Fruit fly (Drosophila melanogaster) whole organism, prepupa: ENCODE data around the gene CG4456.

Experiments used
- Blimp-1 ChIP-seq: fragments of 200-800 bp; sonication (Bioruptor generic); optimal IDR thresholded peaks from 3 replicates; lab custom pipeline; 2017; ENCODE audit warnings: missing biosample characterization, missing genetic modification characterization, mild to moderate bottlenecking, moderate library complexity, missing genetic modification reagents
- CG10631 ChIP-seq: fragments of 200-800 bp; sonication (Bioruptor generic); optimal IDR thresholded peaks from 2 replicates; lab custom pipeline; 2016; ENCODE audit warnings: missing biosample characterization, missing genetic modification characterization
- CG10669 ChIP-seq: fragments of 200-800 bp; sonication (Bioruptor generic); optimal IDR thresholded peaks from 3 replicates; lab custom pipeline; 2018; ENCODE audit warnings: missing biosample characterization, mild to moderate bottlenecking, missing genetic modification characterization, moderate library complexity
- CG11294 ChIP-seq: fragments of 200-800 bp; sonication (Bioruptor generic); IDR thresholded peaks from 2 replicates; pipeline ENCODE4 v1.3.6; 2022; ENCODE audit warnings: missing biosample characterization, missing genetic modification characterization
- CG11762 ChIP-seq: fragments of 200-800 bp; sonication (Bioruptor generic); optimal IDR thresholded peaks from 3 replicates; lab custom pipeline; 2016; ENCODE audit warnings: missing biosample characterization, missing genetic modification characterization; ENCODE audit not compliant: insufficient read depth
- CG11902 ChIP-seq: fragments of 200-800 bp; sonication (Bioruptor generic); optimal IDR thresholded peaks from 3 replicates; lab custom pipeline; 2016; ENCODE audit warnings: missing biosample characterization, missing genetic modification characterization
- CG1621 ChIP-seq: fragments of 200-800 bp; sonication (Bioruptor generic); optimal IDR thresholded peaks from 3 replicates; lab custom pipeline; 2018; ENCODE audit warnings: missing biosample characterization, mild to moderate bottlenecking, missing genetic modification characterization
- CG16779 ChIP-seq: fragments of 200-800 bp; sonication (Bioruptor generic); optimal IDR thresholded peaks from 3 replicates; lab custom pipeline; 2017; ENCODE audit warnings: missing biosample characterization, mild to moderate bottlenecking, missing genetic modification characterization
- CG3032 ChIP-seq: fragments of 200-800 bp; optimal IDR thresholded peaks from 2 replicates; lab custom pipeline; 2019; ENCODE audit warnings: missing biosample characterization, mild to moderate bottlenecking, missing genetic modification characterization, moderate library complexity
- CG3919 ChIP-seq: fragments of 200-800 bp; sonication (Bioruptor generic); optimal IDR thresholded peaks from 3 replicates; lab custom pipeline; 2016; ENCODE audit warnings: missing biosample characterization, missing genetic modification characterization
- CG4318 ChIP-seq: fragments of 200-800 bp; sonication (Bioruptor generic); optimal IDR thresholded peaks from 3 replicates; lab custom pipeline; 2017; ENCODE audit warnings: missing biosample characterization, mild to moderate bottlenecking, missing genetic modification characterization
- CG6163 ChIP-seq: fragments of 200-800 bp; sonication (Bioruptor generic); IDR thresholded peaks from 3 replicates; pipeline ENCODE4 v1.3.6; 2022; ENCODE audit warnings: missing biosample characterization, missing genetic modification characterization
- CG6276 ChIP-seq: fragments of 200-800 bp; sonication (Bioruptor generic); optimal IDR thresholded peaks from 2 replicates; lab custom pipeline; 2017; ENCODE audit warnings: missing biosample characterization, mild to moderate bottlenecking, missing genetic modification characterization
- CG6792 ChIP-seq: fragments of 200-800 bp; sonication (Bioruptor generic); optimal IDR thresholded peaks from 3 replicates; lab custom pipeline; 2016; ENCODE audit warnings: missing biosample characterization, missing genetic modification characterization
- CG6808 ChIP-seq: fragments of 200-800 bp; sonication (Bioruptor generic); optimal IDR thresholded peaks from 3 replicates; lab custom pipeline; 2017; ENCODE audit warnings: missing biosample characterization, missing genetic modification characterization, mild to moderate bottlenecking, moderate library complexity, missing genetic modification reagents
- CG7368 ChIP-seq: fragments of 200-800 bp; sonication (Bioruptor generic); optimal IDR thresholded peaks from 3 replicates; lab custom pipeline; 2016; ENCODE audit warnings: missing biosample characterization, missing genetic modification characterization
- CG8119 ChIP-seq: fragments of 200-800 bp; sonication (Bioruptor generic); IDR thresholded peaks from 3 replicates; pipeline ENCODE4 v1.3.6; 2022; ENCODE audit warnings: missing biosample characterization, missing genetic modification characterization
- CG8319 ChIP-seq: fragments of 200-800 bp; sonication (Bioruptor generic); optimal IDR thresholded peaks from 3 replicates; lab custom pipeline; 2016; ENCODE audit warnings: missing biosample characterization, missing genetic modification characterization
- CG8632 ChIP-seq: fragments of 200-800 bp; sonication (Bioruptor generic); optimal IDR thresholded peaks from 3 replicates; lab custom pipeline; 2016; ENCODE audit warnings: missing biosample characterization, missing genetic modification characterization
- CG9139 ChIP-seq: fragments of 200-800 bp; sonication (Bioruptor generic); optimal IDR thresholded peaks from 3 replicates; lab custom pipeline; 2017; ENCODE audit warnings: missing biosample characterization, mild to moderate bottlenecking, missing genetic modification characterization
- Eip75B ChIP-seq: fragments of 200-800 bp; sonication (Bioruptor generic); optimal IDR thresholded peaks from 3 replicates; lab custom pipeline; 2016; ENCODE audit warnings: missing biosample characterization, missing genetic modification characterization
- Eip78C ChIP-seq: fragments of 200-800 bp; sonication (Bioruptor generic); peaks from one replicate; lab custom pipeline; 2016; ENCODE audit warnings: missing biosample characterization, missing genetic modification characterization
- Eip93F ChIP-seq: fragments of 200-800 bp; sonication (Bioruptor generic); optimal IDR thresholded peaks from 2 replicates; lab custom pipeline; 2016; ENCODE audit warnings: missing biosample characterization, mild to moderate bottlenecking, missing genetic modification characterization
- Ets21C ChIP-seq: fragments of 200-800 bp; sonication (Bioruptor generic); optimal IDR thresholded peaks from 3 replicates; lab custom pipeline; 2016; ENCODE audit warnings: missing biosample characterization, missing genetic modification characterization
- Ets96B ChIP-seq: fragments of 200-800 bp; optimal IDR thresholded peaks from 2 replicates; lab custom pipeline; 2019; ENCODE audit warnings: missing biosample characterization, mild to moderate bottlenecking, missing genetic modification characterization, moderate library complexity
- Hr39 ChIP-seq: fragments of 200-800 bp; sonication (Bioruptor generic); optimal IDR thresholded peaks from 2 replicates; lab custom pipeline; 2016; ENCODE audit warnings: missing biosample characterization, missing genetic modification characterization
- Hr4 ChIP-seq: fragments of 200-800 bp; sonication (Bioruptor generic); optimal IDR thresholded peaks from 3 replicates; lab custom pipeline; 2016; ENCODE audit warnings: missing biosample characterization, missing genetic modification characterization
- Lpt ChIP-seq: fragments of 200-800 bp; sonication (Bioruptor generic); optimal IDR thresholded peaks from 3 replicates; lab custom pipeline; 2016; ENCODE audit warnings: missing biosample characterization, missing genetic modification characterization
- OdsH ChIP-seq: fragments of 200-800 bp; sonication (Bioruptor generic); optimal IDR thresholded peaks from 3 replicates; lab custom pipeline; 2016; ENCODE audit warnings: missing biosample characterization, missing genetic modification characterization
- Smox ChIP-seq: fragments of 200-800 bp; sonication (Bioruptor generic); optimal IDR thresholded peaks from 3 replicates; lab custom pipeline; 2016; ENCODE audit warnings: missing biosample characterization, missing genetic modification characterization
- Sox102F ChIP-seq: fragments of 200-800 bp; sonication (Bioruptor generic); optimal IDR thresholded peaks from 2 replicates; lab custom pipeline; 2016; ENCODE audit warnings: missing biosample characterization, mild to moderate bottlenecking, missing genetic modification characterization
- Sox14 ChIP-seq: fragments of 200-800 bp; sonication (Bioruptor generic); optimal IDR thresholded peaks from 3 replicates; lab custom pipeline; 2016; ENCODE audit warnings: missing biosample characterization, missing genetic modification characterization
- Sox15 ChIP-seq: fragments of 200-800 bp; sonication (Bioruptor generic); optimal IDR thresholded peaks from 3 replicates; lab custom pipeline; 2016; ENCODE audit warnings: missing biosample characterization, missing genetic modification characterization
- acj6 ChIP-seq: fragments of 200-800 bp; sonication (Bioruptor generic); optimal IDR thresholded peaks from 3 replicates; lab custom pipeline; 2016; ENCODE audit warnings: missing biosample characterization, missing genetic modification characterization
- cyc ChIP-seq: fragments of 200-800 bp; sonication (Bioruptor generic); optimal IDR thresholded peaks from 3 replicates; lab custom pipeline; 2016; ENCODE audit warnings: missing biosample characterization, missing genetic modification characterization
- dac ChIP-seq: fragments of 200-800 bp; sonication (Bioruptor generic); optimal IDR thresholded peaks from 2 replicates; lab custom pipeline; 2017; ENCODE audit warnings: missing biosample characterization, mild to moderate bottlenecking, missing genetic modification characterization
- dsx ChIP-seq: fragments of 200-800 bp; optimal IDR thresholded peaks from 3 replicates; lab custom pipeline; 2019; ENCODE audit warnings: missing biosample characterization, mild to moderate bottlenecking, missing genetic modification characterization, moderate library complexity; ENCODE audit not compliant: poor library complexity, severe bottlenecking
- fd85E ChIP-seq: fragments of 200-800 bp; sonication (Bioruptor generic); optimal IDR thresholded peaks from 3 replicates; lab custom pipeline; 2016; ENCODE audit warnings: missing biosample characterization, missing genetic modification characterization
- lz ChIP-seq: fragments of 200-800 bp; sonication (Bioruptor generic); optimal IDR thresholded peaks from 3 replicates; lab custom pipeline; 2016; ENCODE audit warnings: missing biosample characterization, missing genetic modification characterization
- net ChIP-seq: fragments of 200-800 bp; sonication (Bioruptor generic); optimal IDR thresholded peaks from 3 replicates; lab custom pipeline; 2016; ENCODE audit warnings: missing biosample characterization, missing genetic modification characterization
- pdm3 ChIP-seq: fragments of 200-800 bp; sonication (Bioruptor generic); optimal IDR thresholded peaks from 3 replicates; lab custom pipeline; 2016; ENCODE audit warnings: missing biosample characterization, missing genetic modification characterization
- spab ChIP-seq: fragments of 200-800 bp; sonication (Bioruptor generic); optimal IDR thresholded peaks from 2 replicates; lab custom pipeline; 2017; ENCODE audit warnings: missing biosample characterization, mild to moderate bottlenecking, missing genetic modification characterization, missing genetic modification reagents
- ss ChIP-seq, 2 experiments: fragments of 200-800 bp; sonication (Bioruptor generic); optimal IDR thresholded peaks; 2 replicates in 1 of 2; 3 replicates in 1 of 2; lab custom pipeline; 2017 to 2018; ENCODE audit warnings: mild to moderate bottlenecking in 2 of 2, missing biosample characterization in 2 of 2, missing genetic modification characterization in 2 of 2, moderate library complexity in 1 of 2
- svp ChIP-seq: fragments of 200-800 bp; sonication (Bioruptor generic); peaks from one replicate; lab custom pipeline; 2016; ENCODE audit warnings: missing biosample characterization, missing genetic modification characterization
- topi ChIP-seq: fragments of 200-800 bp; sonication (Bioruptor generic); optimal IDR thresholded peaks from 3 replicates; lab custom pipeline; 2016; ENCODE audit warnings: missing biosample characterization, missing genetic modification characterization
- vri ChIP-seq: fragments of 200-800 bp; sonication (Bioruptor generic); optimal IDR thresholded peaks from 3 replicates; lab custom pipeline; 2016; ENCODE audit warnings: missing biosample characterization, mild to moderate bottlenecking, missing genetic modification characterization

CG4456 gene

DNA sequence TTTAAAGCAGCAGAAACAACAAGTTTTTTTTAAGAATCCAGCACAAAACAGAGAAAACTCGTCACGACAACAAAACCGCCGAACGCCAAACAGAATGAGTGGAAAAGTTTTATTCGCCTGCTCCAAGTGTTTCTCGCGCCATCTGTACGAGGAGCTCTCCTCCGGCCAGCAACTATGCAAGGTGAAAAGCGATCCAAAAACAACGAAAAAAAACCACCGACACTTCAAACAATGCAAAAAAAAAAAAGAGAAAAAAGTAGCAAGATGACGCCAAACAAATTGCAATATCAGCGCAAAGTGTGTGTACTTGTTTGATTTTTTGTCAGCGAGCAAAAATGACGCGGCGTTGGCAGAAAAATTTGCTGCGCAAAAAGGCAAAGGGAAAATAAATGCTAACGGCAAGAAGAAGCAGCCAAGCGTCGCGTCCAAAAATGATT, 5.1 kb upstream of the CG4456 start (continued):
- peak; percentile 27 for TF ChIP-seq Eip78C (GFP tag; lab: Kevin White, UChicago)
- peak; percentile 8 for TF ChIP-seq CG3032 (tag; lab: Kevin White, UChicago)
- TF ChIP-seq Blimp-1 (GFP tag; lab: Kevin White, UChicago) = no peak
- no peak for TF ChIP-seq Sox102F (GFP tag; lab: Kevin White, UChicago)
- no peak for TF ChIP-seq Ets21C (GFP tag; lab: Kevin White, UChicago)
- TF ChIP-seq CG6163 (GFP tag; lab: Robert Waterston, UW) = peak; percentile 59; the same call in 1 of the 3 replicates
- TF ChIP-seq CG16779 (tag; lab: Kevin White, UChicago) = peak; percentile 84
- TF ChIP-seq svp (GFP tag; lab: Kevin White, UChicago) = no peak
- TF ChIP-seq Lpt (GFP tag; lab: Kevin White, UChicago) = no peak
- peak; percentile 30 for TF ChIP-seq Sox14 (GFP tag; lab: Kevin White, UChicago)
- TF ChIP-seq vri (GFP tag; lab: Kevin White, UChicago) = no peak
- no peak for TF ChIP-seq fd85E (GFP tag; lab: Kevin White, UChicago)
- no peak for TF ChIP-seq Eip93F (GFP tag; lab: Kevin White, UChicago)
- TF ChIP-seq net (GFP tag; lab: Kevin White, UChicago) = no peak
- TF ChIP-seq CG8319 = no peak
- TF ChIP-seq Eip75B (GFP tag; lab: Kevin White, UChicago) = no peak
- TF ChIP-seq CG4318 = no peak
- no peak for TF ChIP-seq Hr39
- TF ChIP-seq CG8632 (GFP tag; lab: Kevin White, UChicago) = no peak
- no peak for TF ChIP-seq CG3919 (GFP tag; lab: Kevin White, UChicago)
- TF ChIP-seq acj6 (GFP tag; lab: Kevin White, UChicago) = no peak
- TF ChIP-seq CG6276 (GFP tag; lab: Kevin White, UChicago) = peak; percentile 88
- no peak for TF ChIP-seq CG6792
- peak; percentile 24 for TF ChIP-seq Ets96B
- TF ChIP-seq CG11762 (GFP tag; lab: Kevin White, UChicago) = no peak
- TF ChIP-seq dac (GFP tag; lab: Kevin White, UChicago) = peak; percentile 26
- peak; percentile 84 for TF ChIP-seq CG9139
- TF ChIP-seq pdm3 (GFP tag; lab: Kevin White, UChicago) = no peak
- no peak for TF ChIP-seq Sox15 (GFP tag; lab: Kevin White, UChicago)
- no peak for TF ChIP-seq CG11902

DNA sequence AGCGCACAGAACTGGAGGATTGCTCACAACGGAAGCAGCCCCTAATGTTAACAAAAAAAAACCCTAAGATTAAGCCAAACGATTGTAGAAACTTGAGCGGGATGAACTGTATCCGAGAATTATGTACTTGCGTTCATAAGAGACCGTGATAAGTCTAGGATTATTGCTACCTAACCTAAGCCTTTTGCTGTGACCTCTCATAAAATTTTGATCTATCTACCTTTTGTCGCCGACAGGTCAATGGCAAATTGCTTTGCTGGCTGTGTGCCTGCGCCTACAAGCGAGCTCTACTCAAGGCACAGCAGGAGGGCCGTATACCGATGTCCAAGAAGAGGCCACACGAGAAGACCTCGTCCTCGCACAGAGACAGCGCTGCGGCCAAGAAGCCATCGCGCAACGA, 3.9 kb upstream of the CG4456 start:
- TF ChIP-seq svp (GFP tag; lab: Kevin White, UChicago) (peak; percentile 77), CG1621 (tag; lab: Kevin White, UChicago) (no peak), fd85E (GFP tag; lab: Kevin White, UChicago) (no peak), Ets96B (no peak), CG3919 (GFP tag; lab: Kevin White, UChicago) (no peak), topi (GFP tag; lab: Kevin White, UChicago) (no peak), Eip75B (GFP tag; lab: Kevin White, UChicago) (no peak)

DNA sequence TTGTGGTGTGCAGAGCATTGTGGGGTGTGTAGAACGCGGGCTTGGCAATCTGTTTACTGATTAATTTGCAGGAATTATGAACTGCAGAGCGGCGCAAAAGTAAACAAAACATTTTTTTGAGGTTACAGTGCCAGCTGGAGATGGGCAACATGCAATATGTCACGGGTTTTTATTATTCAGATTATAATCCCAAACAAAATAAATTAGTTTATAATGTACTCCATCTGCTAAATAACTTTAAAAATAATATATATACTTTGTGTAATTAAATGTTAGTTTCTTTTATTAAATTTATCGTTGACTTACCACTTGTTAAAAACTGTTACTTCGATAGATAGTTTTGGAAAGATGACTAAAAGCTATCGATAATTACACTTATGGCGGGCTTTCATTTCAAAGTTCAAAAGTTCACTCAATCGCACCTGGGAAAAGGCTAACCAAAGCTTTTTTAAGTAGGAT, 1.6 kb upstream of the CG4456 start, which contains the start of gene Fdx1:
Fdx1 (minus strand) TSS at position 332 of the 459 bp plus-strand sequence.
- TF ChIP-seq Blimp-1 (GFP tag; lab: Kevin White, UChicago) = no peak
- TF ChIP-seq CG3032 (tag; lab: Kevin White, UChicago) = peak; percentile 41
- TF ChIP-seq CG11762 (GFP tag; lab: Kevin White, UChicago) = no peak
- no peak for TF ChIP-seq CG11294
- TF ChIP-seq CG7368 = no peak
- TF ChIP-seq Eip75B (GFP tag; lab: Kevin White, UChicago) = peak; percentile 30
- peak; percentile 38 for TF ChIP-seq lz (GFP tag; lab: Kevin White, UChicago)
- no peak for TF ChIP-seq Hr4 (GFP tag; lab: Kevin White, UChicago)
- no peak for TF ChIP-seq Lpt (GFP tag; lab: Kevin White, UChicago)
- no peak for TF ChIP-seq CG16779 (tag; lab: Kevin White, UChicago)
- TF ChIP-seq ss (GFP tag; optimal IDR thresholded peaks at IDR 0.05; lab: Kevin White, UChicago) = no peak
- no peak for TF ChIP-seq pdm3 (GFP tag; lab: Kevin White, UChicago)
- no peak for TF ChIP-seq dsx (GFP tag; lab: Kevin White, UChicago)
- peak; percentile 47 for TF ChIP-seq OdsH (GFP tag; lab: Kevin White, UChicago)
- no peak for TF ChIP-seq CG6808 (GFP tag; lab: Kevin White, UChicago)
- peak; percentile 71 for TF ChIP-seq Eip78C (GFP tag; lab: Kevin White, UChicago)
- TF ChIP-seq Smox (GFP tag; lab: Kevin White, UChicago) = no peak
- TF ChIP-seq vri (GFP tag; lab: Kevin White, UChicago) = peak; percentile 11
- no peak for TF ChIP-seq acj6 (GFP tag; lab: Kevin White, UChicago)
- TF ChIP-seq CG8319 = no peak
- TF ChIP-seq Hr39 = no peak
- TF ChIP-seq CG8119 = peak; percentile 25; the same call in 1 of the 3 replicates
- no peak for TF ChIP-seq CG11902
- TF ChIP-seq cyc (GFP tag; lab: Kevin White, UChicago) = peak; percentile 26
- no peak for TF ChIP-seq CG10669
- TF ChIP-seq CG3919 (GFP tag; lab: Kevin White, UChicago) = peak; percentile 43
- no peak for TF ChIP-seq CG6276 (GFP tag; lab: Kevin White, UChicago)
- no peak for TF ChIP-seq CG10631 (GFP tag; lab: Kevin White, UChicago)
- no peak for TF ChIP-seq spab (GFP tag; lab: Kevin White, UChicago)
